Fruit fly (Drosophila melanogaster) whole organism, larva: ENCODE results near the gene Sgs1.

Experiments used
- noc ChIP-seq: fragments of 200-800 bp; sonication (Bioruptor generic); optimal IDR thresholded peaks from 3 replicates; lab custom pipeline; 2019; ENCODE audit warnings: missing biosample characterization, mild to moderate bottlenecking, missing genetic modification characterization, moderate library complexity

The Sgs1 gene

DNA sequence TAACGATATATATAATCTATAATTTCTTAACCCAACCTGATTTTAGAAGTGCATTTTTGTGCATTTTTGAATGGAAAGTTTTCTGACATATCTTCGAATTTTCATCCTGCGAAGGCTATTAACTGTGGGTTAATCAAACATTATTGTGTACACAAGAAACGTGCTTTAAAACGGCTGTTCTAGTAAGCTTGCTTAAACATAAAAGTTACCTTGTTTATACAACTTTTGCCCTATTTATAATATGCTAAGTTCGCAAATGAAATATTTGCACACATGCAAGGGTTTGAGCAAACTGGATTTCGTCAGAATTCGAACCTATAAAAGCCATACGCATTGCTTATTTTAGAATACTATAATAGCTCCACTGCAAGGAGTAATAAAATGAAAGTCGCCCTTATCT is at the start of gene Sgs1:
Sgs1 (plus strand) TSS at position 350 of the 400 bp plus-strand sequence.
- no peak for TF ChIP-seq noc (tag; lab: Kevin White, UChicago)

DNA sequence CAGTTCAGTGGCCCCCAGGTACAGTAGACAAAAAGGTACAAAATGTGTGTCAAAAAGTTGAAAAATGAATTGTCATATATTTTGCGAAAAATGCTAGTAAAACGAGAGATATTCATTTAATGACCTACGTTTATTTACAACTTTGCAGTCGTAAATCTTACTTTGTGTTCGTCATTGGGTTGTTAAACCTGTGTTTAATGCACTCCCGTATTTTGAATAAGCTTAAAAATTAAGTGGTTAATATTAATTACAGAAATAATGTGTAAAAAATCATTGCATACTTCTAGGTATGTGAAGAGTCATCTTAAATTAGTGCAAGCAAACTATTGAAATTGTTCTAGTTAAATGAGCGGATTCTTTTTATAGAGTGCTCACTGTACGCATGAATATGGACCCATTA is 48.7 kb upstream of the Sgs1 start:
- TF ChIP-seq noc (tag; lab: Kevin White, UChicago) = no peak

DNA sequence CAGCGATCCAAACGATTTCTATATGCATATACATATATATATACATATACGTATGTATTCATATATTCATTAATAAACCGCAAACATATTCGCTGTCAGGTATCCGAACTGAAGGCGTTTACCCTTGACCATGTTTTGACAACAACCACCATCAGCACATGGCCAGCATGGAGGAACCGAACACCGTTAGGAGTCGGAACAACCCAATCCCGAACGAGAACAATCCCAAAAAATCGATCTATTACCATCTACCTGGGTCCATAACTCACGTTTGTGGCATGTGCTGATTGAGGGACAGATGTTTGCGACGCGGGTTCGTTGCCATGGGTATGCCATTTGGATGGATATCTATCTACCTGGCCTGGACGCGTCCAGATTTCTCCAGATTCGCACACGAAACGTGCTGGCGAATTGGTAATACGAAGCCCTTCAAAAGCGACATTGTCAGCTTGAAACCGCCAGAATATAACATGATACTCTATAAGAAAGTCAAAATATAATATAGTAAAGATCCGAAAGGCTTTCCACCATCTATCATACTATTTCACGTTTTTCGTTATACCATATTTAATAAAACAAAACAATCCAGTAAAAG is 47.7 kb upstream of the Sgs1 start, which contains the start of gene CG15625:
CG15625 (plus strand) TSS at position 545 of the 595 bp plus-strand sequence.
- TF ChIP-seq noc (tag; lab: Kevin White, UChicago) = no peak

DNA sequence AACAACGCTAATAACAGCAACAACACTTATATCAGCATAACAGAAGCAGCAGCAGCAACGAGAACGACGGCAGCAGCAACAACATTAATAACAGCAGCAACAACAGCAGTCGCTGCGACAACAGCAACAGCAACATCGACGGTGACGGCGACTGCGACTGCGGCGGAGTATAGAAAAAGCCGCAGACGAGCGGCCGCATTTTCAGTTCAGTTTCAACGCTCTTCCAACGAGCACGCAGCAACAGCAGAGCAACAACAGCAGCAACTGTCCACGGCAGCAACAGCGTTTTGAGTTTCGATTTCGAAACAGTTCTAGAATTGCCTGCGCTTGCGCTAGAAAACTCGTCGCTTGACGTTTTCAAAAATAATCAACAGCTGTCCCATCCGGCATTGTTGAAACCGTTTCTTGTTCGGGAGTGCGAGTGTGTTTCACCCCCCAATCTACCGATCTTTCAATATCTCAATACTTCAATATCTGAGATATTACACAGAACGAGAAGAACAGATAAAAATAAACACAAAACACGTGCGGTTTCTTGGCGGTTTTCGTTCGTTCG is 45.2 kb upstream of the Sgs1 start, which contains the start of gene CG3036:
CG3036 (plus strand) TSS at position 199 of the 556 bp plus-strand sequence.
- no peak for TF ChIP-seq noc (tag; lab: Kevin White, UChicago)

DNA sequence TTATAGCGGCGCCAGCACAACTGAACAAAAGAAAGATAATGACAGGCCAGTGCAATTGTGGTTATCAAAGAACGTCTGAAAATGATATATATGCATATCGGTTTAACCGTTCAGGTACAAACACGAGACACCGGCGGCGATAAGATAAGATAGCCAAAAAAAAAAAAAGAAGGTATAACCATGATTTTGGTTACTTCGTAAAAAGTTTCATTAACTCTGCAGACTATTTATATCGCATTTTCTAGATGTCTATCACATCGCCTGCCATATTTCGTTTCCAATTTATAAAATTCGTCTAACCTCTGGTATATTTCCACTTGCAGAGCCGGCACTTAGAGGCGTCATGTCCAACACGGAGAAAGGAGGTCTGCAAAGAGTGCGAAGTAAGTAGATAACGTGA is 43.6 kb upstream of the Sgs1 start:
- TF ChIP-seq noc (tag; lab: Kevin White, UChicago) = no peak

DNA sequence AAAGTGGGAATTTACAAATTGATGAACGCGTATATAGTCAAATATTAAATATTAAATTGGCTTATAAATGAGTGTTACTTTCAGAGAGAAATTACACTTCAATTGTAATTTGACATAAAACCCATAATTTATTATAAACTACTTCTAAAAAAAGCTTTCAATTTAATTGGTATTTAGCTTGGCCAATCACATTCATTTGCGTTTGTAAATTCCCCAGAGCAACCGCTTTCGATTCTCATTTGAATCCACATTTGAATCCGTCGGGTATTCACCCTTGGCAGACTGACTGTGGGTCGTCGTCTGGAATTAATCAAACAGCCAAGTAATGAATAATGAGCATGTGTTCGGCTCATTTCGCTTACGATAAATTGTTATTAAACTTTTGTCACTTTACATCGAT is 41.3 kb upstream of the Sgs1 start:
- no peak for TF ChIP-seq noc (tag; lab: Kevin White, UChicago)

DNA sequence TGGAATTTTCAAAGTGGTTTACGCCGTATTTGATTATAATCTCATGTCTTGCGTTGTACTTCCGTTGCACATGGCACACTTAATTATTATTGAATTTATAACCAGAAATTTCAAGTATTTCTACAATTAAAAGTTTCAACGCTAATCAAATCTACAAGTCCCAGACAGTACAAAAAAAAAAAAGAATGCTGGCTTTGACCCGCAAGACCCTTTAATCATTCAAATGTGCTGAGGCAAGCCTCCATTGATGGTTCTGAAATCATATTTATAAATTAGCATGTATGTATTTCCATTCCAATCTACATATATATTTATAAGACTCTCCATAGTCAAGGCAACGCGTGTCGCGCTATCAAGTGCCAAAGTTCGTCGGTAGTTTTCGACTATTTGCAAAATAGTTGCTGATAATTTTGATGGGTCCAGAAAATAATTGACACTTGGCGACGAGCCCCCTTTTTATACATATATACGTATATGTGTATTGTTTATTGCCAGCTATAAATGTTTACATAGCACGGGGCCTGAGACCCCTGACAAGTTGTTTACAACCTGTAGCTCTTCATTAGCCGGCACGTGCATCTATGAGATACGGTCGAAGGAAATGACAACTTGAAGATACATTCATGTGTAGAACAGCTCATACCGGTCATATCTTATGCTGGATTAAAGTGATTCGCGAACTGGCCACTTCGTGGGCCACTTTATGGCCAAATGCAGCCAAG is 40.6 kb upstream of the Sgs1 start:
- peak; percentile 68 for TF ChIP-seq noc (tag; lab: Kevin White, UChicago)

DNA sequence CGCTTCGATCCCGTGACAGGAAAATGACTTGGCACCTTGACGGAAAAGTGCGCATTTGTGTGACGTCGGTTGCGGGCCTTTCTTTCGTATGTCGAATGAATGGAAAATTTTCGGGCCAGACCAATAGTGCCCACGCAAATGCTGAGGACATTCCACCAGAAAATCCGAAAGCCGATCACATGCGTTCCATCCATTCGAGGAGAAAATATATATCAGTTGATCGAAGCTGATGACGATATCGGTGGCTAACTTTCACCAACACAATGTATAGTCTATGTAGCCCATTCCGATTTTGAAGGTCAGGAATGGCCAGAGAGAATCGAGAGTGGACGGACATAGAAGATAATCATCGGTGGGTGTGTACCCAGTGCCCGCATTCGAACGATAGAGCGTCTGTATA is 39.0 kb upstream of the Sgs1 start:
- no peak for TF ChIP-seq noc (tag; lab: Kevin White, UChicago)

DNA sequence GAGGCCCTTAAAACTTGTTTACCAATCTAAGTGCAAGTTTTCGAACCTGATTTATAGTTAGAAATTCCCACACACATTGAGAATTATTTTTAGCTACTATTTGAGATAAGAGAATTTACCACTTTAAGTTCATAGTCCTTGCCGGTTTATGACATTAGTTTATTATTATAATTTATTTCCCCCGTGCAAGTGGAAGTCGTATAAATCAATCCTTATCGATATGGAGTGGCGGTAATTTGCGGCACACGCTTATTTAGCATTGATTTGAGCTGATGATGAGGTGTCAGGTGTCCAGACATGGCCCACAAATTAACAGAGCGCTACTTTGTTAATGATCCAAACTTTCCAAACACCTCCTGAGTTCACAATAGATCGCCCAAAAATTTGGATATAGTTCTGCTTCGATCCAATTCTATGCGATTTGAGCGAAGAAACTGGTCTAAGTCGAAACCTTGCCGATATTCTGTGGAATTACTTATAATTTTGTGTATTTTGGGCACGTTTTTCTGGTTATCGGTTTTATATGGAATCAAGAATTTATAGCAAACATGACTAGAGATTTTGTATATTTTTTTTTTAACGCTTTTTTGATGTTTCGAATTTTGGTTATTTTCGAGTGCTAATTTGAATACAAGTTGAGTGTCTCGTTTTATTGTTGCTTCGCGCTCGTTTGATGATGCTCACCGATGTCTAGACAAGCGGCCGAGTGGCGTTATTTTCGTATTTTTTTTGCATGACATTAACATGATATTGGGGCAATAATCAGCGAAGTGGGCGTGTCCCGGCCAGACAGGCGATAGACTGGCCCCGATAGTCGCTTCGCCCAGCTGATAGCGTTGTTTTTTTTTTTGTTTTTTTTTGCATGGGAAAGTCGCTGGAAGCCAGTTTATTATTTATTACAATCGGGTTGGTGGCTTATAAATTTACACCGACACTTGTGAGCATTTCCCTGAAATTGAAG is 37.3 kb upstream of the Sgs1 start:
- TF ChIP-seq noc (tag; lab: Kevin White, UChicago) = peak; percentile 71

DNA sequence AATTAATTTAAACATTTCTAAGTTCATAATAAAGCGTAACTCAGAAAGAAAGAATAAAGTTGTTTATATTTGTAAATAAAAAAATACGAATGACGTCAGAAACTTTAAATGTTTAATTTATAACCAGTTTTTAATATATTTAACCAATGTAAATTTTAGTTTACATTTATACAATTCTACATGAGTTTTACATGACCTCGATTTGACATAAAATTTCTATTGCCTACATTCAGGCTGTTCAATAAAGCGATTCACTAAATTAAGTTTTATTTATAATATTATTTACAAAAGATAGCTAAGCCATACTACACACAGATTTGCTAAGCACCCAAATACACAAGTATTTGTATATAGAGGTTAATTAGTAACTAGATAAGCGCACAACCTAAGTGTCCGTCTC is 33.4 kb upstream of the Sgs1 start:
- no peak for TF ChIP-seq noc (tag; lab: Kevin White, UChicago)

DNA sequence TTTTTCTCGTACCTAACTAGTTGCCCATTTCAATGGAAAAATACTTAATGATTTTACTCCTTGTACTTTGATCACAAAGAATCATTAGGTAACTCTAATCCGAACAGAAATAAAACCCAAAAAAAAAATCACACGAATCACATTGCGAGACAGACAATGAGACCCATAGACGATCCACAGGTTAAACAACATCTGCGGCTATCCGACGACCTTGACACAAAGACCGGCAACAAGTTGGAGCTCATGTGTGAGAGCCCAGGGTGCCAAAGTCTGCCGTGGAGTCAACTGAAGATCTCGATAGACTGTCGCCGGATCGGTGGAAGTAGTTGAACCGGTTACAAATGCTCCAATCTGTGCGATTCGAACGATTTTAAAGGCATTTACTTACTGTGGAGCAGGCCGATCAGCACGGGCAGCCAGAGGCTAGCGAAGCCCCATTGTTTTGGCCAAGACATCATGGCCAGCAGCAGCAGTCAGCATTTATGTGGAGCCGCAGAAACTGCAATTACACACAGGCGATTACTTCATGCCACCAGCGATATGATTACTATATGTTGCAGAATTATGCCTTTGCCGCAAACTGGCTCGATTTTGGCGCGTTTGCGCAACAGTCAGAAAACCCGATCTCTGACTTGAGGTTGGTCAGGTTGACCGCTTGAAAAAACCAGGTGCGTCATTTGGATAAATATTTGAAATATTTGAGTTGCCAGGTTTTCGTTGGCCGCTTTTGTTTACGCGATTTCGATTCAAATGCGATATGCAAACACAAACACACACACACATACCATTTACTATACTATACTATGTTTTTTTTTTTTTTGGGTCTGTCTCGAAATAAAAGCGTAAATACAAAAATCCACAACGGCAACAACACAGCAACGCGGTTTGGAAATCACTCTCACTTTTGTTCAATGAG is 31.6 kb upstream of the Sgs1 start:
- TF ChIP-seq noc (tag; lab: Kevin White, UChicago) = no peak

DNA sequence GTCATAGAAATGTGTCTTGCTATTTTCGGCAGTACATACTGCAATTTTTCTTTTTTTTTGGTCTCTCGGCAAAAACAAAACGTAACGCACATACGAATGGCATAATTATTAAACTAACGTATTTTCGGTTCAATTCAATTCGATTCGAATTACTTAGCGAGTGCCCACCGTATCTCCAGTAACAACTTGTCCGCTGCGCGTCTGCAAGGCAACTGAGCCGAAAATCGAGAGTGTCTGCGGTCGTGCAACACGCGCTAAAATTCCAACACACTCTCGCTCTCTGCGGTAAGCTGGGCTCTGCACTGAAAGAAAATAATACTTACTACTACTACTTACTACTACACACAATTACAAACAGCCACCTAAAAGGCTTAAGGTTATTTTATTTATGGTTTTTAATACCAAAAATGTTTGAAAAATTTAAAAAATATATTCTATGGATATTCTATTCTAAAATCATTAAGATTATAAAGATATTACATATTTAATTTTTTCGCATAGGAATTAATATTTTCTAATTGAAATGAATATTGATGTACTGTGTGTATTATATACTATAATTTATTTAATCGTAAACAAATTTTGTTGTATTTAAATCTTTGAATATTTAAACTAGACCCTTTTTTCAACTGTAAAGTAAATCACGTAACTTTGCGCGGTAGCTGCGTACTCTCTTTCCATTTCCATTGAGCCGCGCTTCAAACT is 30.5 kb upstream of the Sgs1 start, which contains the start of gene snsl:
snsl (minus strand) TSS at position 217 of the 705 bp plus-strand sequence.
- TF ChIP-seq noc (tag; lab: Kevin White, UChicago) = no peak

DNA sequence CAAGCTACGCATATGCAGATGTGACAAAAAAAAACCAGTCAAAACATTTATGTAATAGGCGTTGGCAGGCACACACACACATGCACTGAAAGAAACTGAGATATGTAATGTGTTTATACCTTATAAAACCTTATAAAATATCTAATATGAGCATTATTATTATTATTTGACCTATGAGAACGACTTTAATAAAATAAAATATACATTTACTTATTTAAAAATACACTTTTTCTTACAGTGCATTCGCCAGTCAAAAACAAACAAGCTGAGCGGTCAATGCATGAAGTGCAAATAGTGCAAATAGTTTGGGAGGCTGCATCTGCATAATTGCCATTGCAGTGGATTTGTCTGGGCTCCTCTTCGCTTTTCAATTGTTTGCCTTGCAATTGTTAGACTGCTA is 29.2 kb upstream of the Sgs1 start:
- TF ChIP-seq noc (tag; lab: Kevin White, UChicago) = no peak

DNA sequence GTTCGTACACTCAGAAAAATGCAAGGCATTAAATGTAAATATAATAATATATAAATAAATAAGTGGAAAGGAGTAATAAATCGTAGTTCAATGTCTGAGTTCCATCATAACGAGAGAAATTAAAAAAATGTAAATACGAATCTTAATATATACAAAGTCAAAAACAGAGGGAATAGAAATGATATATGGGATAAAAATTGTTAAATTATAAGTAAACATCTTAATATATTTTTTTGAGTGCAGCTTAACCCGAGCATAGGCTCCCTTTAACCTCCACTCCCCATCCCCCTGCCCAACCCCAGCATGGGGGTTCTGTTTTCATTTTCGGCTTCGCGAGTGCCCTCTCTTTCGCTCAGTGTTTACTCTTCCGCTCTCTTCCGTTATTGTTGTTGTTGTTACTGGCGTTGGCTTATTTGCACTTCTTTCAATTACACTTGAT is 21.5 kb upstream of the Sgs1 start:
- TF ChIP-seq noc (tag; lab: Kevin White, UChicago) = no peak
